Worm (Caenorhabditis elegans): Measurements from ENCODE around the gene hrpl-1.
A peak's percentile ranks its signal among the peaks of the same experiment; 100 is the strongest.

The hrpl-1 gene

DNA sequence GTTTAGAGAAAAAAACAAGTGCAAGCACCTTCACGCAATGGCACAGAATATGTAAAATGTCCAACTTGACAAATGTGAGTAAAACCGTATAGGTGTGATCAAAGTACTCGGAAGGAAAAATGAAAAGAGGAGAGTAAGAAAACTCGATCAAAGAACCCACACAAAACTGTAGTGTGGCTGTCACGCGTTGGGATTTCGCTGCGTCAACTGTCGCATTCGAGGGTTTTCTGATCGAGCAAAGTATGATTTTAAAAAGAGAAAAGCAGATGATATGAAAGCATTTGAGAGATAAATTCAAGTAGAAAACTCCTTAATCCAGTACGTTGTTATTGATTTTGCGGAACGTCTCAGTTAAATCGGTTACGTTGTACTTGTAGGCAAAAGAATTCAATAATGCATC lies 6.7 kb upstream of the hrpl-1 start (continued):
- no peak for TF ChIP-seq zag-1 (tag; optimal IDR thresholded peaks at IDR 0.05)
- TF ChIP-seq elt-1 (tag; optimal IDR thresholded peaks at IDR 0.05) = no peak
- TF ChIP-seq egl-27 (tag; optimal IDR thresholded peaks at IDR 0.05) = no peak

DNA sequence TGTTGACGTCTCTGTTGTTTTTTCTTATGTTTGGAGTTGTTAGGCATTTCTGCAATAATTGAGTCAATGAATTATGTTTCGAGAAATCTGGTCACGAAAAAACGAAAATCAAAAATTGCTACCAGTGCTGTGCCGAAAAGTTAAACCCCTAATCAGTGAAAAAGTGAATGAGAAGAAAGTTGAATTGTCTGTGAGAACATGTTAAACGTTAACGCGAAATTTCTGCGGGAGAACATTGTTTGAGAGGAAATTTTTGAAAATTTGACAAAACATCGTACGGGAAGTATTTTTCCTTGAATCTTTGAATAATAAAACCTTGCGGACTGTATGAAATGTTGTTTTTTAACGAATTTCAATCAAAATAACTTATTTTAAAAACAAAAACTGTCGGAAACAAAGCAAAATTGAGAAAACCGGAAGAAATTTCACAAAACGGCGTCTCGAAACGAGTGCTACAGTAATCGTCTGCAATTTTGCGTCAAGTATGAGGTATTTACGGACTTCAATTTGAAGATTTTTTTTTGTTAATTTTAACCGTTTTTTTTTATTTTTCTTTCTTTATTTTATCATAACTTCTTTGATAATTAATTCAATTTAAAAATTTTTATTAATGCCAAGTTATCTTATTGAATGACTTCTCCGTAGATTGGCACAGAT lies 4.8 kb upstream of the hrpl-1 start, which contains the start of gene adal-1:
Gene adal-1, minus strand, starts transcription at position 51 of the 657 bp plus-strand sequence.
- TF ChIP-seq pqm-1 (tag; optimal IDR thresholded peaks at IDR 0.05) = no peak
- no peak for TF ChIP-seq unc-62 (GFP tag; optimal IDR thresholded peaks at IDR 0.05)
- TF ChIP-seq aly-2 (tag; optimal IDR thresholded peaks at IDR 0.05) = no peak
- no peak for TF ChIP-seq mdl-1 (tag; optimal IDR thresholded peaks at IDR 0.05)
- TF ChIP-seq nhr-12 (tag; optimal IDR thresholded peaks at IDR 0.05) = no peak
- TF ChIP-seq nhr-237 (tag; optimal IDR thresholded peaks at IDR 0.05) = no peak
- no peak for TF ChIP-seq pha-4 (tag; optimal IDR thresholded peaks at IDR 0.05)
- TF ChIP-seq ceh-82 (tag; optimal IDR thresholded peaks at IDR 0.05) = no peak
- no peak for TF ChIP-seq nfya-1 (tag; optimal IDR thresholded peaks at IDR 0.05; ENCODE audit: insufficient read depth)
- TF ChIP-seq fos-1 (tag; optimal IDR thresholded peaks at IDR 0.05) = no peak
- no peak for TF ChIP-seq hmg-11 (tag; optimal IDR thresholded peaks at IDR 0.05)
- TF ChIP-seq ceh-28 (tag; optimal IDR thresholded peaks at IDR 0.05) = no peak
- no peak for TF ChIP-seq egl-5 (tag; optimal IDR thresholded peaks at IDR 0.05)

DNA sequence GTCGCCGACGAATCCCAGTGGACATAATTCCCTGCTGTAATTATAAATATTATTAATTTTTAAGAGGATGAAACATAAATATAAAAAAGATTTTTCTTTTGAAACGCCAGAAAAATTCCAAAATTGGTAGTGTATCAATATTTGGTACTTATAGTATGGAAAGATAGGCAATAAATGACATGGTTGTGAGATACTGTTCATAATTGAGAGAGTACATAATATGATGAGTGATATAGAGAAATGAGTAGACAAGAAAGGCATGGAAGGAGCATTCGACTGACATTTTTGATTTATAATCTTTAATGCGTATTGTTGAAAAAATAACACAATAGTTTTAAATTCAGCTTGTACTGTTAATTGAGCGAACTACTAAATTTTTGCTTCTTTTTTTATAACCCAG lies 1.0 kb upstream of the hrpl-1 start, which contains the start of gene C44B7.11:
Gene C44B7.11, minus strand, starts transcription at position 34 of the 400 bp plus-strand sequence.
- TF ChIP-seq aly-2 (tag; optimal IDR thresholded peaks at IDR 0.05) (no peak), elt-2 (tag; optimal IDR thresholded peaks at IDR 0.05) (peak; percentile 34), pqm-1 (tag; optimal IDR thresholded peaks at IDR 0.05) (peak; percentile 29), lin-15B (tag; optimal IDR thresholded peaks at IDR 0.05) (no peak), nhr-28 (tag; optimal IDR thresholded peaks at IDR 0.05) (no peak), ceh-28 (tag; optimal IDR thresholded peaks at IDR 0.05) (no peak), skn-1 (tag; optimal IDR thresholded peaks at IDR 0.05) (no peak), snpc-4 (tag; optimal IDR thresholded peaks at IDR 0.05) (no peak)

DNA sequence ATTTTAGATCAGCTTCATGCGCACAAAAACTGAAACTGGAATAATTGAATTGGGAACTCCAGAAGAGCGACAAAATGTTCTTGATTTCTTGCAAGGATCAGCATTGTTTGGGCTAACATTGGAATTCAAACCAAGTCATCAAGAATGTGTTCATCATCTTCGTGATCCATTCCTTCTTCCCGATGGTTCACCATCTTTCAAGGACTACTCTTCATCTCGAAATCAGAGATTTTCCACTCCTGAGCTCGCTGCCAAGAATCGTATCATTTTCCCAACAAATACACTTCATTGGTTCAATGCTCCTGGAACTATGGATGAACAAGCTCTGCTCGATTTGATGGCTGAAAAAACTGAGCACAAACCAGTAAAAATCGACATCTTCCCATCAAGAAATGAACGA lies 2.2 kb downstream of the hrpl-1 start:
- TF ChIP-seq lsy-12 (tag; optimal IDR thresholded peaks at IDR 0.05) = no peak
- TF ChIP-seq snpc-4 (tag; optimal IDR thresholded peaks at IDR 0.05) = no peak
- no peak for TF ChIP-seq nhr-23 (tag; optimal IDR thresholded peaks at IDR 0.05)
- TF ChIP-seq ceh-28 (tag; optimal IDR thresholded peaks at IDR 0.05) = no peak
- no peak for TF ChIP-seq ceh-16 (tag; optimal IDR thresholded peaks at IDR 0.05)
- TF ChIP-seq eor-1 (tag; optimal IDR thresholded peaks at IDR 0.05) = no peak
- TF ChIP-seq nhr-25 (tag; optimal IDR thresholded peaks at IDR 0.05) = no peak
- no peak for TF ChIP-seq nhr-43 (tag; optimal IDR thresholded peaks at IDR 0.05; ENCODE audit: poor library complexity, severe bottlenecking)
- no peak for TF ChIP-seq ceh-9 (tag; optimal IDR thresholded peaks at IDR 0.05)
- TF ChIP-seq unc-39 (tag; optimal IDR thresholded peaks at IDR 0.05) = no peak
- no peak for TF ChIP-seq ztf-11 (tag; optimal IDR thresholded peaks at IDR 0.05)
- TF ChIP-seq nhr-76 (tag; optimal IDR thresholded peaks at IDR 0.05) = no peak

DNA sequence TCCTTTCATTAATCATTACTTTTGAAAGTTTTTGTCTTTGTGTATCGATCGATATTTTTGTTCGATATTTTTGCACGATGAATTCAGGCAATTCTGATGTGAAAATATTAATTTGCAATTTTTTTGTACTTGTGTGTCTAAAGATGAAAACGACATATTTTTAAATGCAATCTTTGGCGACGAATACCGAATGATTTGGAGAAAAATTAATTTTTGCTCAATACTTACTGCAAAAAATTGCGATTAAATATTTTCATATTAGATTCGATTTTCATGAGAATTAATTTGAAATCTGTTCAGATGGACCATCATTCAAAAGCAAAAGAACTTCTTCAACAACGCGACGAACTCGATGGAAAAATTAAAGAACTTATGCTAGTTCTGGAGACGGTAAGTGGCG lies 3.3 kb downstream of the hrpl-1 start, which contains the start of gene psmd-9:
Gene psmd-9, plus strand, starts transcription at position 301 of the 400 bp plus-strand sequence.
- no peak for TF ChIP-seq ceh-28 (tag; optimal IDR thresholded peaks at IDR 0.05)
- TF ChIP-seq ceh-82 (tag; optimal IDR thresholded peaks at IDR 0.05) = no peak
- no peak for TF ChIP-seq zag-1 (tag; optimal IDR thresholded peaks at IDR 0.05)
- no peak for TF ChIP-seq fos-1 (tag; optimal IDR thresholded peaks at IDR 0.05)
- TF ChIP-seq skn-1 (tag; optimal IDR thresholded peaks at IDR 0.05) = no peak
- TF ChIP-seq elt-3 (tag; optimal IDR thresholded peaks at IDR 0.05) = no peak
- no peak for TF ChIP-seq nhr-43 (tag; optimal IDR thresholded peaks at IDR 0.05; ENCODE audit: poor library complexity, severe bottlenecking)
- no peak for TF ChIP-seq lsy-12 (tag; optimal IDR thresholded peaks at IDR 0.05)
- no peak for TF ChIP-seq nhr-77 (tag; optimal IDR thresholded peaks at IDR 0.05)
- no peak for TF ChIP-seq hmg-11 (tag; optimal IDR thresholded peaks at IDR 0.05)
- TF ChIP-seq unc-39 (tag; optimal IDR thresholded peaks at IDR 0.05) = no peak
- TF ChIP-seq egl-5 (tag; optimal IDR thresholded peaks at IDR 0.05) = no peak
- no peak for TF ChIP-seq aly-2 (tag; optimal IDR thresholded peaks at IDR 0.05)
- no peak for TF ChIP-seq fkh-2 (tag; optimal IDR thresholded peaks at IDR 0.05)
- no peak for TF ChIP-seq elt-2 (tag; optimal IDR thresholded peaks at IDR 0.05)

Measured in whole organism, L3 larva.